Worm (Caenorhabditis elegans): ENCODE data around the gene col-130.
A peak's percentile ranks its signal among the peaks of the same experiment; 100 is the strongest.

col-130 gene

DNA sequence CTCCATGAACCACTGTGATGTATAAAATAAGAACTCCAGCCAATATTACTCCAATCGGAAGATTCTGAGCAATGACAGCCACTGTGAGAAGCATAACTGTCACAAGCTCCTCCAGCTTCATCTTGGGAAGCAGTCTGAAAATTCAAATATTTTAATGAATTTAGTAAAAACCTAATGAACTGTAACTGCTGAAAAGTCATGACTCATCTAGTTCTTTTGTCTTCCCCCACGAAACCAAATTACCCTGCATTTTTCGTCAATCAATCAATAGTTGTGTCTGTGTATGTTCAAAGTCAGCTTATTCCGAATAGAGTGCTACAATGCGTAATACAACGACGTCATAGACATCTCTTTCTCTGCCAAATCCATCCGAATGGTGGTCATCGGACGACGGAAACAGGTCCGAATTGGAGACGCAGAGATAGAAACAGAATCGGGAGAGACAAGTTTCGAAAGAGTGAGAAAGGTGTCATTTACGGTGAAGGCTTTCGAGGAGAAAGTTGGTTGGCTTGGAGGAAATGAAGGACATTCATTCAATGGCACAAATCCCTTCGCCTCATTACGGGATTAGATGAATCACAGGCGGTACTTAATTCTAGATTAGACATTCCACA is 31.6 kb downstream of the col-130 start (continued):
- TF ChIP-seq nhr-237 (tag; optimal IDR thresholded peaks at IDR 0.05) = no peak
- TF ChIP-seq nhr-6 (tag; optimal IDR thresholded peaks at IDR 0.05) = no peak

- no peak for TF ChIP-seq attf-4 (tag; optimal IDR thresholded peaks at IDR 0.05)
- peak; percentile 90 for TF ChIP-seq T20F7.1 (GFP tag; optimal IDR thresholded peaks at IDR 0.05)
- TF ChIP-seq Y5F2A.4 (GFP tag; optimal IDR thresholded peaks at IDR 0.05) = no peak
- TF ChIP-seq ztf-7 (tag; optimal IDR thresholded peaks at IDR 0.05) = peak; percentile 96
- TF ChIP-seq duxl-1 (tag; optimal IDR thresholded peaks at IDR 0.05; ENCODE audit: poor library complexity) = peak; percentile 91
- peak; percentile 99 for TF ChIP-seq mes-2 (tag; optimal IDR thresholded peaks at IDR 0.05; ENCODE audit: poor library complexity, severe bottlenecking)
- no peak for TF ChIP-seq aly-2 (tag; optimal IDR thresholded peaks at IDR 0.05)
- TF ChIP-seq lin-29 (GFP tag; IDR thresholded peaks at IDR 0.05) = peak; percentile 80
- no peak for TF ChIP-seq skn-1 (tag; optimal IDR thresholded peaks at IDR 0.05)
- peak; percentile 67 for TF ChIP-seq zag-1 (tag; optimal IDR thresholded peaks at IDR 0.05)
- TF ChIP-seq R02D3.7 (tag; optimal IDR thresholded peaks at IDR 0.05) = no peak
- peak; percentile 86 for TF ChIP-seq nhr-6 (tag; optimal IDR thresholded peaks at IDR 0.05)
- TF ChIP-seq ces-1 (GFP tag; optimal IDR thresholded peaks at IDR 0.05) = peak; percentile 16
- TF ChIP-seq egl-27 (tag; optimal IDR thresholded peaks at IDR 0.05) = no peak
- peak; percentile 89 for TF ChIP-seq zfp-2 (tag; optimal IDR thresholded peaks at IDR 0.05)
- TF ChIP-seq ZK337.2 (GFP tag; IDR thresholded peaks at IDR 0.05) = peak; percentile 98
- TF ChIP-seq lin-13 (GFP tag; optimal IDR thresholded peaks at IDR 0.05) = peak; percentile 96
- TF ChIP-seq lin-15B (tag; optimal IDR thresholded peaks at IDR 0.05) = peak; percentile 81
- TF ChIP-seq ztf-11 (tag; optimal IDR thresholded peaks at IDR 0.05) = no peak
- TF ChIP-seq mep-1 (tag; optimal IDR thresholded peaks at IDR 0.05) = peak; percentile 97
- TF ChIP-seq T26A8.4 (GFP tag; IDR thresholded peaks at IDR 0.05) = peak; percentile 92
- TF ChIP-seq nhr-111 (GFP tag; optimal IDR thresholded peaks at IDR 0.05) = no peak
- TF ChIP-seq lir-3 (tag; optimal IDR thresholded peaks at IDR 0.05) = no peak
- peak; percentile 43; the same call in 1 of the 2 replicates for TF ChIP-seq daf-19 (GFP tag; conservative IDR thresholded peaks at IDR 0.05)
- TF ChIP-seq php-3 (GFP tag; IDR thresholded peaks at IDR 0.05) = peak; percentile 85
- TF ChIP-seq ama-1 (optimal IDR thresholded peaks at IDR 0.05) = peak; percentile 82
- TF ChIP-seq fos-1 (tag; optimal IDR thresholded peaks at IDR 0.05) = no peak
- no peak for TF ChIP-seq ceh-62 (tag; optimal IDR thresholded peaks at IDR 0.05)
- TF ChIP-seq lin-39 (tag; optimal IDR thresholded peaks at IDR 0.05) = no peak
- peak; percentile 93 for TF ChIP-seq sdz-12 (GFP tag; optimal IDR thresholded peaks at IDR 0.05)
- peak; percentile 78 for TF ChIP-seq fkh-10 (GFP tag; optimal IDR thresholded peaks at IDR 0.05)
- peak; percentile 98 to 100 for TF ChIP-seq lsy-2 (tag; optimal IDR thresholded peaks at IDR 0.05)
- TF ChIP-seq dmd-6 (GFP tag; IDR thresholded peaks at IDR 0.05) = peak; percentile 91
- TF ChIP-seq nhr-42 (GFP tag; IDR thresholded peaks at IDR 0.05) = peak; percentile 82
- TF ChIP-seq set-16 (GFP tag; IDR thresholded peaks at IDR 0.05) = 0 out of 2 replicates have a peak, but pooled peaks have one; percentile 27
- peak; percentile 51 for TF ChIP-seq jun-1 (tag; optimal IDR thresholded peaks at IDR 0.05)
- 0 out of 2 replicates have a peak, but pooled peaks have one; percentile 58 for TF ChIP-seq mxl-2 (GFP tag; conservative IDR thresholded peaks at IDR 0.05)
- TF ChIP-seq cey-2 (tag; optimal IDR thresholded peaks at IDR 0.05; ENCODE audit: borderline replicate concordance, insufficient read depth) = no peak
- peak; percentile 89 for TF ChIP-seq dpl-1 (GFP tag; optimal IDR thresholded peaks at IDR 0.05)
- peak; percentile 84 for TF ChIP-seq pha-4 (GFP tag; IDR thresholded peaks at IDR 0.05)
- TF ChIP-seq pha-4 (tag; optimal IDR thresholded peaks at IDR 0.05) = peak; percentile 93
- peak; percentile 58; the same call in 1 of the 2 replicates for TF ChIP-seq ctbp-1 (GFP tag; IDR thresholded peaks at IDR 0.05)
- TF ChIP-seq dmd-8 (GFP tag; IDR thresholded peaks at IDR 0.05) = 0 out of 2 replicates have a peak, but pooled peaks have one; percentile 69
- TF ChIP-seq egl-43 (GFP tag; IDR thresholded peaks at IDR 0.05) = peak; percentile 62; the same call in 1 of the 2 replicates
- TF ChIP-seq gei-8 (GFP tag; optimal IDR thresholded peaks at IDR 0.05) = no peak
- TF ChIP-seq snpc-1.2 (GFP tag; IDR thresholded peaks at IDR 0.05) = peak; percentile 90
- peak; percentile 88 for TF ChIP-seq Y48G9A.11 (GFP tag; IDR thresholded peaks at IDR 0.05)
Observed at ce11 chrIV:12391003-12391637, 37.2 kb downstream of the col-130 start, which contains the start of the genes rps-23 and dpm-3. Gene rps-23, minus strand, starts transcription at chrIV:12391053. Gene dpm-3, plus strand, starts transcription at chrIV:12391587.
